Fruit fly (Drosophila melanogaster): Measurements from ENCODE around the gene mfr.

Gene mfr

DNA sequence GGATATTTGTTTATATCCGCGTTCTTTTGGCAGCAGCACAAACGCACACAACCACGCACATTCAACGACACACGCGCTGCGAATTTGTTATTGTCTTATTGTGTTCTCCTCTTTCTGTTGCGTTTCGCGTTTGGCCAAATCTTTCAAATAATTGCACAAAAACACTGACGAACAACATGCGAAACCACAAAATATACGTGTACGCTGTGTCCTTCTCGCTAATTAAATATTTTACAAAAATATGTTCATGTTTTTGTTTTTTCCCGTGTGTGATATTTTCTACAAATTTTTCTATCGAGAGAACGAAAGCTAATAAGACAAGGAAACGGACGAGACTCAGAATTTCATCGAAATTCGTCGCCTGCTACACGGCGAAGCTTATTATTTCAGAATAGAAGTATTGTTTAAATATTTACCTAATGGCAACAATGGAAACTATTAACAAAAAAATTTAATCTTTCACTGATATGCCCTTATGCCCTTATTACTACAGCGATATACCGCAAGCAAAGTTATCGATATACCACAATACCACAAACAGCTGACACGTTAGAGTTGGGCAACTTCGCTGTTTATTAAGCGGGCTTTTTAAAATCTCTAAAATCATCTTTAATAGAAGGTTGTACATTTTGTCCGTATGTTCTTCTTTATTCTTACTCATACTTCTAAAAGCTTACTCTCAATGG, 41.6 kb upstream of the mfr start, which contains the start of the genes CG43783 and orb2:
CG43783 (minus strand) TSS at position 311 of the 686 bp plus-strand sequence.
orb2 (minus strand) TSS at position 502 of the 686 bp plus-strand sequence.
- TF ChIP-seq D1 (tag; optimal IDR thresholded peaks at IDR 0.05), result no peak
- TF ChIP-seq CG15710 (tag; optimal IDR thresholded peaks at IDR 0.05), result no peak
- no peak for TF ChIP-seq CG8159 (tag; optimal IDR thresholded peaks at IDR 0.05)
- no peak for TF ChIP-seq CG13204 (GFP tag; optimal IDR thresholded peaks at IDR 0.05)
- no peak for TF ChIP-seq CG9948 (tag; optimal IDR thresholded peaks at IDR 0.05)
- no peak for TF ChIP-seq EcR (GFP tag; optimal IDR thresholded peaks at IDR 0.05)
- no peak for TF ChIP-seq Pif1A (GFP tag; optimal IDR thresholded peaks at IDR 0.05)
- TF ChIP-seq Snoo (tag; optimal IDR thresholded peaks at IDR 0.05), result no peak
- no peak for TF ChIP-seq CG12605 (GFP tag; IDR thresholded peaks at IDR 0.05)
- no peak for TF ChIP-seq Ets98B (GFP tag; IDR thresholded peaks at IDR 0.05)
- no peak for TF ChIP-seq Pif1B (GFP tag; optimal IDR thresholded peaks at IDR 0.05)
- TF ChIP-seq gl (tag; optimal IDR thresholded peaks at IDR 0.05), result no peak
- TF ChIP-seq fd96Ca (GFP tag; IDR thresholded peaks at IDR 0.05), result no peak
- no peak for TF ChIP-seq rn (GFP tag; IDR thresholded peaks at IDR 0.05)
- TF ChIP-seq CG32121 (GFP tag; IDR thresholded peaks at IDR 0.05), result no peak
- no peak for TF ChIP-seq CG8301 (tag; optimal IDR thresholded peaks at IDR 0.05)
- no peak for TF ChIP-seq CG4496 (GFP tag; IDR thresholded peaks at IDR 0.05)
- no peak for TF ChIP-seq CG34367 (tag; optimal IDR thresholded peaks at IDR 0.05)
- TF ChIP-seq CG14655 (GFP tag; optimal IDR thresholded peaks at IDR 0.05), result no peak

DNA sequence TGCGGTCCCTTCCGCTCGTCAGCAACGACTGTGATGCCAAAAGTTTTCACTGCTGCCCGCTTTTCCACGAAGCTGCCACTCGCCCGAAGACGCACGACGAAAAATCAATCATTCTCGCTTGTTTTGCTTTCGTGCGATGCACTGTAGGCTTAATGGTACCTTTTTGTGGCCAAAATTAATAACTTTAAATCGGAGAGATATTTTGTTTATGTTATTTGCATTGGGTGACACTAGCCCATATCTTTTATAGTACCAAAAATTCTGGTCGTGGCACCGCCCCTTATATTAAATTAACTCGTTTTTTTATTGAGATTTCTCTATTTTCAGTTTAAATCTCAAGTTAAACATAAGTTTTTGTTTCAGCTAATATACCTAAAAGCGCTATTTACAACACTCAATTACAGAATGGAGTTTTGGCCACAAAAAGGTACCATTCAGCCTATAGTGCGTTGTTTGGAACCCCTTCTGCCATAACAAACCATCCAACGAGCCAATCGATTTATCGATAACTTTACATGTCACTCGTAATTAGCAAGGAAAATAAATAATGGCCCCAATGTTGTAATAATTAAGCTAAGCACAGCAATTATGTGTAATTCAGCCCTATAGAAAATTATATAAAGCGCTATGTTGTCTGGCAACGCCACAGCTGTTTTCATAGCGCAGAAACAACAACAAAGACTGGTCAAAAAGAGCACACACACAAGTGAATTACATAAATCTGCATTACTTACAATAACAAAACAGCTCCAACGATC, 40.9 kb upstream of the mfr start:
- no peak for TF ChIP-seq CG32121 (GFP tag; IDR thresholded peaks at IDR 0.05)
- peak; percentile 81 for TF ChIP-seq CG14655 (GFP tag; optimal IDR thresholded peaks at IDR 0.05)
- TF ChIP-seq CG9948 (tag; optimal IDR thresholded peaks at IDR 0.05), result peak; percentile 71
- TF ChIP-seq CG12605 (GFP tag; IDR thresholded peaks at IDR 0.05), result no peak
- peak; percentile 72 for TF ChIP-seq CG8159 (tag; optimal IDR thresholded peaks at IDR 0.05)
- no peak for TF ChIP-seq EcR (GFP tag; optimal IDR thresholded peaks at IDR 0.05)
- peak; percentile 70 for TF ChIP-seq D1 (tag; optimal IDR thresholded peaks at IDR 0.05)
- peak; percentile 21 for TF ChIP-seq gl (tag; optimal IDR thresholded peaks at IDR 0.05)
- peak; percentile 40 for TF ChIP-seq Ets98B (GFP tag; IDR thresholded peaks at IDR 0.05)
- peak; percentile 54 for TF ChIP-seq Pif1A (GFP tag; optimal IDR thresholded peaks at IDR 0.05)
- no peak for TF ChIP-seq CG13204 (GFP tag; optimal IDR thresholded peaks at IDR 0.05)
- TF ChIP-seq CG15710 (tag; optimal IDR thresholded peaks at IDR 0.05), result peak; percentile 38
- TF ChIP-seq CG17806 (tag; optimal IDR thresholded peaks at IDR 0.05), result peak; percentile 53
- peak; percentile 34 for TF ChIP-seq CG34367 (tag; optimal IDR thresholded peaks at IDR 0.05)
- TF ChIP-seq rn (GFP tag; IDR thresholded peaks at IDR 0.05), result no peak
- peak; percentile 45 for TF ChIP-seq Pif1B (GFP tag; optimal IDR thresholded peaks at IDR 0.05)
- peak; percentile 83 for TF ChIP-seq CG8301 (tag; optimal IDR thresholded peaks at IDR 0.05)
- TF ChIP-seq Snoo (tag; optimal IDR thresholded peaks at IDR 0.05), result peak; percentile 41
- peak; percentile 65 for TF ChIP-seq fd96Ca (GFP tag; IDR thresholded peaks at IDR 0.05)
- no peak for TF ChIP-seq CG10348 (GFP tag; IDR thresholded peaks at IDR 0.05)
- peak; percentile 75 for TF ChIP-seq CG4496 (GFP tag; IDR thresholded peaks at IDR 0.05)

DNA sequence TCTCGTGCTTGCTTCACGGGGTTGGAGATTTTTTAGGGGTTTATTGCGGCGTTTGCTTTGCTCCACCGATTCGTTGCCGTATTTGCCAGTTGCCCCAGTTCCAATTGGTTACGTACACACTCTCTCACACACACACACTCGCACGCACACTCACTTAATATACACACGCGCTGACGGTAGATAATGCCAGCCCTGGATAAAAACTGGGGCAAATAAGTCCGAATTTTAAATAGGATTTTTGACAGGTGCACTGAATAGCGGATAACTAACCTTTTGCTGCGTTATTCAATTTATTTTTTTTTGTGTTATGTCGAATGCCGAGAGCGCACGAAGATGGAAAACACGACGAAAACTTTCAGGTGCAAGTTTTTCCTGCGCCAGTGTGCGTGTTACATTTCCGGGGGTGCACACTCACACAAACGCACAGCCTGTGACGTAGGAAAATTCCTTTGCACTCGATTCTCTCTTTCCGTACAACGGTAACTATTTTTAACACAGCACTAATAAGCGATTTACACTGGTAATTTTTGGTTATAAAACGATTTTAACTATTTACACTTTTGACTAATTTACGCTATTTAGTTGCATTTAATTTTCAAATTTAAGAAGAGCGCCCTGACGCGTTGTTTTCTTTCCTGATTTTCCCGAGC, 40.2 kb upstream of the mfr start:
- TF ChIP-seq Pif1A (GFP tag; optimal IDR thresholded peaks at IDR 0.05) (no peak), Pif1B (GFP tag; optimal IDR thresholded peaks at IDR 0.05) (no peak), EcR (GFP tag; optimal IDR thresholded peaks at IDR 0.05) (no peak), rn (GFP tag; IDR thresholded peaks at IDR 0.05) (no peak), gl (tag; optimal IDR thresholded peaks at IDR 0.05) (no peak), CG4496 (GFP tag; IDR thresholded peaks at IDR 0.05) (no peak; the same call in 2 of the 3 replicates), CG9948 (tag; optimal IDR thresholded peaks at IDR 0.05) (no peak), CG13204 (GFP tag; optimal IDR thresholded peaks at IDR 0.05) (no peak)

DNA sequence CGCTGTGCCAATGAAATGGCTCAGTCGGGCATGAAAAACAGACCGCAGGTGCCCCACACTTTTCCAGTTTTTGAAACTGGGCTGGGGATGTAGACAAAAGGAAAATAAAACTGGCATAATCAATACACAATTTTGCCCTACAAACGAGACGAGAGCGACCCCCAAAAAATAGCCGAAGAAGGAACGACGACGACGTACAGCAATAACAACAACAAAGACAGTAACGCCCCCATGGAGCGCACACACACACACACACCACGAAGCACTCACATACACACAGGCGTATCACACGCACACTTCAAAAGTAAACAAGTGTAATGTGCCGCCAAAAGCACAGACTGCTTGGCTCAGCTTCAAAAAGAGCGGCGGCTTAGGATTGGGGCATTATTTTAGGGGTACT, 39.0 kb upstream of the mfr start:
- TF ChIP-seq CG8159 (tag; optimal IDR thresholded peaks at IDR 0.05) (no peak), Pif1A (GFP tag; optimal IDR thresholded peaks at IDR 0.05) (no peak), EcR (GFP tag; optimal IDR thresholded peaks at IDR 0.05) (no peak), gl (tag; optimal IDR thresholded peaks at IDR 0.05) (no peak), CG12605 (GFP tag; IDR thresholded peaks at IDR 0.05) (no peak), CG10348 (GFP tag; IDR thresholded peaks at IDR 0.05) (no peak), CG14655 (GFP tag; optimal IDR thresholded peaks at IDR 0.05) (no peak), rn (GFP tag; IDR thresholded peaks at IDR 0.05) (no peak), Pif1B (GFP tag; optimal IDR thresholded peaks at IDR 0.05) (no peak), fd96Ca (GFP tag; IDR thresholded peaks at IDR 0.05) (no peak), CG8301 (tag; optimal IDR thresholded peaks at IDR 0.05) (no peak), CG4496 (GFP tag; IDR thresholded peaks at IDR 0.05) (no peak), CG13204 (GFP tag; optimal IDR thresholded peaks at IDR 0.05) (no peak), CG9948 (tag; optimal IDR thresholded peaks at IDR 0.05) (no peak), CG32121 (GFP tag; IDR thresholded peaks at IDR 0.05) (no peak), Ets98B (GFP tag; IDR thresholded peaks at IDR 0.05) (no peak), CG17806 (tag; optimal IDR thresholded peaks at IDR 0.05) (no peak), CG15710 (tag; optimal IDR thresholded peaks at IDR 0.05) (no peak), CG34367 (tag; optimal IDR thresholded peaks at IDR 0.05) (no peak), Snoo (tag; optimal IDR thresholded peaks at IDR 0.05) (no peak)

DNA sequence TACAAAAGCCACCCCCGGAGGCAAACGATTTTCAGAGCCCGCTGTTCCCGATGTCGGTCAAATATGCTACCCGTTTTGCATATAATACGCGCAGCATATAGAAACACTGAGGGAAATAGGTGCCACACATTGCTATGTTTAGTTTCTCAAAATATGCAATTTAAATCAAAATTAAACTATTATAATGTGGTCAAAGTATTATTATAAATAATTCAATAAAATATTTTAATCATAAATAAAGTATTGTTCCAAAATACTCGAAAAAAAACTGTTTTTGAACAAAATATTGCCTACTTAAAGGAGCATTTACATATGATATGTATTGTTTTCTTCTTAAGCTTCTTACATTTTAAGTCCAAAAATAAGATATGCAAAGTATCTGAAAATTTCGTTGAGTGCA, 38.5 kb upstream of the mfr start:
- TF ChIP-seq rn (GFP tag; IDR thresholded peaks at IDR 0.05) (no peak), CG8159 (tag; optimal IDR thresholded peaks at IDR 0.05) (no peak), CG15710 (tag; optimal IDR thresholded peaks at IDR 0.05) (no peak)

All from whole organism, pupa.